Fruit fly (Drosophila melanogaster) S2 (cell line): ENCODE results near the gene pall.

Experiments used
- CG8478 ChIP-seq: fragments of >200 bp; optimal IDR thresholded peaks from 2 replicates; lab custom pipeline; 2018
- CTCF ChIP-seq, 2 experiments: fragments of >200 bp; optimal IDR thresholded peaks; 2 replicates each; lab custom pipeline; 2018

dm6 chr3L:9461670-9462246 is 25.8 kb downstream of the pall start:
- TF ChIP-seq CG8478 (lab: Kevin White, UChicago) (no peak), CTCF (optimal IDR thresholded peaks at IDR 0.05; lab: Kevin White, UChicago) (no peak)
